Worm (Caenorhabditis elegans) whole organism, midembryonic: ENCODE measurements around the gene F35D2.6.

Source experiments
- T22C8.4 ChIP-seq: fragments of 200-800 bp; sonication (Bioruptor generic); IDR thresholded peaks from 2 replicates; pipeline ENCODE4 v1.3.6; 2022; ENCODE audit warnings: missing genetic modification characterization, missing compliant biosample characterization
- cog-1 ChIP-seq: sonication (generic microtip); optimal IDR thresholded peaks from 2 replicates; lab custom pipeline; 2016; ENCODE audit warnings: missing genetic modification characterization, missing compliant biosample characterization
- flt-1 ChIP-seq: fragments of 200-800 bp; sonication (Bioruptor generic); IDR thresholded peaks from 2 replicates; pipeline ENCODE4 v1.3.6; 2022; ENCODE audit warnings: missing genetic modification characterization, missing compliant biosample characterization
- klf-2 ChIP-seq: fragments of 200-800 bp; sonication (Bioruptor generic); conservative IDR thresholded peaks from 2 replicates; pipeline ENCODE4 v1.3.6; 2022; ENCODE audit warnings: missing genetic modification reagents, missing genetic modification characterization, missing compliant biosample characterization
- med-1 ChIP-seq: sonication (generic microtip); optimal IDR thresholded peaks from 2 replicates; lab custom pipeline; 2017; ENCODE audit warnings: missing genetic modification characterization, mild to moderate bottlenecking, missing compliant biosample characterization, antibody characterized with exemption, missing genetic modification reagents; ENCODE audit not compliant: insufficient read depth
- ref-1 ChIP-seq: fragments of 200-800 bp; sonication (Bioruptor generic); conservative IDR thresholded peaks from 2 replicates; pipeline ENCODE4 v1.3.6; 2022; ENCODE audit warnings: missing genetic modification reagents, missing genetic modification characterization, missing compliant biosample characterization
- tab-1 ChIP-seq: fragments of 200-800 bp; sonication (Bioruptor generic); IDR thresholded peaks from 2 replicates; pipeline ENCODE4 v1.3.6; 2022; ENCODE audit warnings: missing genetic modification characterization, missing compliant biosample characterization
- ztf-23 ChIP-seq: fragments of 200-800 bp; sonication (Bioruptor generic); IDR thresholded peaks from 2 replicates; pipeline ENCODE4 v1.3.6; 2022; ENCODE audit warnings: missing genetic modification reagents, missing genetic modification characterization, missing compliant biosample characterization
- ztf-29 ChIP-seq: fragments of 200-800 bp; sonication (Bioruptor generic); IDR thresholded peaks from 2 replicates; pipeline ENCODE4 v1.3.6; 2022; ENCODE audit warnings: missing genetic modification reagents, missing genetic modification characterization, missing compliant biosample characterization

F35D2.6 gene

DNA sequence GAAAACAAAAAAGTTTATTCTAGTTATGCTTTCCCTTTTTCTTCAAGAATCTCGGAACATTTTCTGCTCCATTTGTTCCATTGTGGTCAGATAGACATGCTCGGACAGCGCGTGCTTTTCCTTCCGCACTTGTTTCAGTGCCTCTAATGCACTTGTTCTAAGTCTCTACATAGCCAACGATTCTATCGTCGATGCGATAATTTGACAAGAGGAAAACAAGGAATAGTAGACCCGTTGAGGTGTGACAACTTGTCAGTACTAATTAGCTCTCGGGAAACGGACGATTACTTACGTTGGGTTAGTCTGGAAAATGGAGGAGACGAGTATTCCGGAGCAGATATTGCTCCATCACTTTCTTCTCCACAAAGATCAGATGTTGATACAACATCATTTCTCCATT, 10.8 kb downstream of the F35D2.6 start:
- TF ChIP-seq ztf-29 (GFP tag; lab: Robert Waterston, UW) = no peak

DNA sequence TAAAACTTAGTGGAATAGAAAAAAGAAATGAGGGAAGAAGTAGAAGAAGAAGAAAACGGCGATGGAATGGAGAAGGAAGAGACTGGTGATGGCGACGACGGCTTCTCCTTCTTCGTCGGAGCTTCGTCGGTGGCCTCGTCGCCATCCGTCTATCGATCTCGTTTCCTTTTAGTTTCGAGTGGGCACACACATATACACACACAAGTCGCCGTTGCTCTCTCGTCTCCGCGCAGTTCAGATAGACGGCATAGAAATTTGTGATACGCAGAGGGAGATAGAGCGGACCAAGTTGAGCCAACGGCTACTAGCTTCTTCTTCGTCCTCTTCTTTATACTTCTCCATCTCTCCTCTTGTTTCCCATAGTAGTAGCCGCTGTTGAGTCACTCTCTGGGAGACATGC, 15.7 kb downstream of the F35D2.6 start:
- no peak for TF ChIP-seq med-1 (GFP tag; lab: Kevin White, UChicago)
- no peak for TF ChIP-seq ref-1 (GFP tag; lab: Robert Waterston, UW)
- TF ChIP-seq klf-2 (GFP tag; lab: Robert Waterston, UW) = no peak
- TF ChIP-seq T22C8.4 = no peak
- TF ChIP-seq tab-1 = no peak
- no peak for TF ChIP-seq ztf-29 (GFP tag; lab: Robert Waterston, UW)
- TF ChIP-seq ztf-23 = no peak
- no peak for TF ChIP-seq flt-1
- TF ChIP-seq cog-1 (tag; lab: Kevin White, UChicago) = no peak

DNA sequence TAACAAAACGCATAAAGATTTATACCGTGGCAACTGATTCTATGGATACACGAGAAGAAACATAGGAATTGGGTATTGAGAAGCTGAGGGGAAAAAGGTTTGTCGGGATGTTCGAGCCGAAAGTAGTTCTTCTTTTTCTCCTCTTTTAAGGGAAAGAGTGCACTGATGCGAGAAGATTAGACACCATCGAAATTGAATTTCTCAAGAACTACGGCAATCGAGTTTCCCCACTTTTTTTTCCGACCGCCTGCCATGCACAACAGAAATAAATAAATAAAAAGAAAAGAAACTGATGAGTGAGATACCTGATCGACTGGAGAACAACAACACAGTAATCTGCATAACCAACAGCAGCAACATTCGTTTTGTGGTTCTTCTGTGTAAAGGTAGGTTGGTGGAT, 16.8 kb downstream of the F35D2.6 start:
- TF ChIP-seq ztf-23 = no peak
- TF ChIP-seq klf-2 (GFP tag; lab: Robert Waterston, UW) = no peak
- TF ChIP-seq ref-1 (GFP tag; lab: Robert Waterston, UW) = no peak

DNA sequence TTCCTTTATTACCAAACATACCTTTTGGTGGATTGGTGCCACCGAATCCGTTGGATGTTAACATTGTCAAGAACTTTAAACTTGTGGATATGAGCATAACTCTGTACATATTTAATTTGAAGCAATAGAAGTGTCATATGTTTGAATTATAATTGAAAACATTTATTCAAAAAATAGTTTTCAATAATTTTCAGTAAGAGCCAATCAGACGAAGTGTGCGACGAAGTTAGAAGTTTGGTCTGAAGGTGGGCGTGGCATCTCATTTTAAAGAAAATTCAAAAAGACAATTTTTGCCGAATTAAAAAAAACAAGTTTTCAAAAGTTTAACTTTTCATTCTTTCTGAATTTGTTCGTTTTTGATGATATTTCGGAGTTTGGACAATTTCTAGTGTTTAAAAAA, 17.3 kb downstream of the F35D2.6 start, which contains the start of gene syd-1:
Gene syd-1 (minus strand): TSS at position 101 of the 400 bp plus-strand sequence.
- no peak for TF ChIP-seq cog-1 (tag; lab: Kevin White, UChicago)
- no peak for TF ChIP-seq klf-2 (GFP tag; lab: Robert Waterston, UW)
- no peak for TF ChIP-seq ref-1 (GFP tag; lab: Robert Waterston, UW)
- TF ChIP-seq ztf-29 (GFP tag; lab: Robert Waterston, UW) = no peak
- no peak for TF ChIP-seq flt-1

ce11 chrII:7598702-7599314, 21.3 kb downstream of the F35D2.6 start, which contains the start of gene pgam-5:
TSS of gene pgam-5 (minus strand) at chrII:7598752.
- TF ChIP-seq klf-2 (GFP tag; lab: Robert Waterston, UW) = no peak
- TF ChIP-seq ztf-23 = no peak
- TF ChIP-seq med-1 (GFP tag; lab: Kevin White, UChicago) = no peak
- TF ChIP-seq cog-1 (tag; lab: Kevin White, UChicago) = no peak

DNA sequence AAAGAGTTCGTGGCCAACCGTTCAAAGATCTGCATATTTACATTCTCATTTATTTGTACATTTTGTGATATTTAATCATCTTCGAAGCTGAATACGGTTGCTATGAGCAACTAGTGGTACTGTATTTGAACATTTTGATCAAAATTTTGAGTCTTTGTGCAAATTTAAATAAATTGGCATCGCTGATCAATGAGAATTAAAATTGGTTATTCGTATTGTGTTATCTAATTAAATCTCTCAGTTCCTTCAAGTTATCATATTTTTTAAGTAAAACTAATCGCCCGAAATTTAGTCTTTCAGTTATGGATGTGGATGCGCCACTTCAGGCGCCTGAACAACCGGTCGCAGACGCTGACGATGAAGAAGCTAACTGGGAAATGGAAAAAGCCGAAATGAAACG, 21.8 kb downstream of the F35D2.6 start, which contains the start of gene npp-21:
Gene npp-21 (plus strand): TSS at position 301 of the 400 bp plus-strand sequence.
- TF ChIP-seq flt-1 (no peak), tab-1 (no peak), ztf-29 (GFP tag; lab: Robert Waterston, UW) (no peak), klf-2 (GFP tag; lab: Robert Waterston, UW) (no peak), ztf-23 (no peak), ref-1 (GFP tag; lab: Robert Waterston, UW) (no peak), cog-1 (tag; lab: Kevin White, UChicago) (no peak), med-1 (GFP tag; lab: Kevin White, UChicago) (no peak), T22C8.4 (no peak)

ce11 chrII:7605306-7605705, 27.8 kb downstream of the F35D2.6 start, which contains the start of gene osm-8:
TSS of gene osm-8 (minus strand) at chrII:7605406.
- no peak for TF ChIP-seq ref-1 (GFP tag; lab: Robert Waterston, UW)
- no peak for TF ChIP-seq flt-1
- no peak for TF ChIP-seq tab-1
- no peak for TF ChIP-seq ztf-23
- no peak for TF ChIP-seq ztf-29 (GFP tag; lab: Robert Waterston, UW)
- TF ChIP-seq med-1 (GFP tag; lab: Kevin White, UChicago) = no peak
- no peak for TF ChIP-seq cog-1 (tag; lab: Kevin White, UChicago)
- TF ChIP-seq klf-2 (GFP tag; lab: Robert Waterston, UW) = no peak
- TF ChIP-seq T22C8.4 = no peak

DNA sequence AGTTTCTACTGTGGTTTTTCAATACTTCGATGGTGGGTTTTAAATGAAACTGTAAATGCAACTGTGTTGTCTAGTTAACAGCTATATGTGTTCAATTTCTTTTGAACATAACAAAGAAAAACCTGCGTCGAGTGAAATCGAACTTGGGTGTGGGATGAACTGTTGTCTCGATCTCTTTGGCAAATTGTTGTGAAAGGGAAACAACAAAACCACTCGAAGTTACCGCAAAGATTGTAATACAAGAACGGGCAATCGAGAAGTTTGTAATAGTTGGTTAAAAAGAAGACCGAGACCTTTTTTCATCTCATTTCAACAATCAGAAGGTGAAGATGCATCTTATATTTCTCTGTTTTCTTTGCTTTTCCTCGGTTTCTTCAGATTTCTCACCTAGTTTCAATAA, 30.4 kb downstream of the F35D2.6 start, which contains the start of gene lips-17:
Gene lips-17 (plus strand): TSS at position 301 of the 400 bp plus-strand sequence.
- TF ChIP-seq ref-1 (GFP tag; lab: Robert Waterston, UW) (no peak), med-1 (GFP tag; lab: Kevin White, UChicago) (no peak), ztf-29 (GFP tag; lab: Robert Waterston, UW) (no peak), cog-1 (tag; lab: Kevin White, UChicago) (no peak), tab-1 (no peak)

DNA sequence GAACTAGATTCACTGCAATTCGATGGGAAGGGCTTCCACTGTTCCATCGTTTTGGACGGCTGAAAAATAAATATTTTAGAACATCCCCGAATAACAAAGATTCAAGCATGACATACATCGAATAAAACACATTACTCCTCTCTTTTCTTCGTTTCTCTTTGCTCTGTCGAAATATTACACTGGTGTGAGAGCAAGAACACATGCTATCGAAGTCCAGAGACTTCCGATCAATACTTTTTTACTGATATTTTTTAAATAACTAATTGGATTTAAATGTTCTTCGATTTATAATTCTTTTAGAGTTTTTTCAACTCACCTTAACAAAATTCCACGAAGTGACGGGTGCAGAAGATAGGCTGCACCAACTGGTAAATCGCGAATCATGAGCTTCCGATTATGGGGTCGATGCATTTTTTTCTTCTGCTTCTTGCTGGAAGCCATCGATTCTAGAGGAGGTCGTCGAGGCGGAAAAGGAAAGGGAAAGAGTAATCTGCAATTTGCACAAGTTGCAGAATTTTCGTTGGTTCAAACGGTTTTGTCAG, 35.8 kb downstream of the F35D2.6 start, which contains the start of the genes oig-4 and R07G3.7:
Gene oig-4 (plus strand): TSS at position 301 of the 542 bp plus-strand sequence.
Gene R07G3.7 (minus strand): TSS at position 492 of the 542 bp plus-strand sequence.
- TF ChIP-seq ztf-29 (GFP tag; lab: Robert Waterston, UW) = no peak
- TF ChIP-seq med-1 (GFP tag; lab: Kevin White, UChicago) = no peak

DNA sequence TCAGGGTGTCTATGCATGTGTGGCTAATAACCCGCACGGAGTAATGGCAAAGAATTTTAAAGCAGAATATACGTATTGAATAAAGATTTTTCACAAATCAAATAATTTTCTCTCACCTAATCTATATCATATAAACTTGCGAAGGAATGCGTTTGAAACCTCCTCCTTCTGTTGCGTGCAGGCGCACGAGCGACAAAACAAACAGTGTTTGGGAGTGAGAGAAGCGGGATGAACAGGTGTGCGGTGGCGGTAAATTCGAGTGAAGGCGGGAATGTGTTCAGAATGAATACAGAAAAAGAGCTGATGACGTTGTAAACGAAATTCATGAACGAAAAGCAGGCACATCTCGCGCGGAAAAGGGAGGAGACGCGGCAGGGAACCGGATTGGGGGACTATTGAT, 36.8 kb downstream of the F35D2.6 start:
- 0 out of 2 replicates have a peak, but pooled peaks have one; percentile 47 for TF ChIP-seq flt-1
- no peak for TF ChIP-seq T22C8.4
- 0 out of 2 replicates have a peak, but pooled peaks have one; percentile 58 for TF ChIP-seq ztf-23
- TF ChIP-seq tab-1 = no peak
- no peak for TF ChIP-seq med-1 (GFP tag; lab: Kevin White, UChicago)
- TF ChIP-seq ztf-29 (GFP tag; lab: Robert Waterston, UW) = no peak
- TF ChIP-seq ref-1 (GFP tag; lab: Robert Waterston, UW) = no peak
- TF ChIP-seq klf-2 (GFP tag; lab: Robert Waterston, UW) = no peak
- TF ChIP-seq cog-1 (tag; lab: Kevin White, UChicago) = no peak
